Worm (Caenorhabditis elegans): ENCODE measurements around the gene irld-24.

- no peak for TF ChIP-seq aly-2 (tag; optimal IDR thresholded peaks at IDR 0.05)
- TF ChIP-seq nhr-25 (tag; optimal IDR thresholded peaks at IDR 0.05) = no peak
- TF ChIP-seq nhr-237 (tag; optimal IDR thresholded peaks at IDR 0.05) = no peak
- TF ChIP-seq unc-62 (GFP tag; optimal IDR thresholded peaks at IDR 0.05) = no peak
- TF ChIP-seq mbf-1 (tag; optimal IDR thresholded peaks at IDR 0.05) = no peak
- no peak for TF ChIP-seq ZK546.5 (tag; optimal IDR thresholded peaks at IDR 0.05)
These were observed 28.0 kb upstream of the irld-24 start for ce11 chrX:13958451-13958850.
